Fruit fly (Drosophila melanogaster): ENCODE results near the gene CG5282.

CG5282 gene

DNA sequence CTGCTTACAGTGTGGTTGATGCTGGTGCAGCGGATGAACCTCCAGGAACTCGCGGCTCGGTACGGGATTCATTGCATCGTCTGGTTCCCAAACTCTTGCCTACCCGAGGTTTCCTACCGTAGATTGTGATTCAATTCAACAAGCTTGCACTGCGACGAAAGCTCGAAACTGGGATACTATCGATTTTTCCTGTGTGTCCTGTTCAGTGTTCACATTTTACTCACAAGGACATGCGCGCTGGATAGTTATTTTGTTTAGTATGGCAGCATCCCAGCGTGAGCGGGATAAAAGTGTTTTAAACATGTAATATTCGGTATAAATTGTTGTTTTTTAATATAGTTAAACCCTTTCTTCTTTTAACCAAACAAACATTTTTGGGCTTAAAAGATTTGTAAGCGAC is at the start of gene CG5282:
CG5282 (minus strand) TSS at position 184 of the 400 bp plus-strand sequence.
- no peak for TF ChIP-seq psq (optimal IDR thresholded peaks at IDR 0.05)
- no peak for TF ChIP-seq usp (GFP tag; optimal IDR thresholded peaks at IDR 0.05)
- TF ChIP-seq pan (optimal IDR thresholded peaks at IDR 0.05): no peak
- TF ChIP-seq EcR (GFP tag; optimal IDR thresholded peaks at IDR 0.05): no peak
- no peak for TF ChIP-seq Dll (optimal IDR thresholded peaks at IDR 0.05)
- TF ChIP-seq CG8478 (optimal IDR thresholded peaks at IDR 0.05): no peak

DNA sequence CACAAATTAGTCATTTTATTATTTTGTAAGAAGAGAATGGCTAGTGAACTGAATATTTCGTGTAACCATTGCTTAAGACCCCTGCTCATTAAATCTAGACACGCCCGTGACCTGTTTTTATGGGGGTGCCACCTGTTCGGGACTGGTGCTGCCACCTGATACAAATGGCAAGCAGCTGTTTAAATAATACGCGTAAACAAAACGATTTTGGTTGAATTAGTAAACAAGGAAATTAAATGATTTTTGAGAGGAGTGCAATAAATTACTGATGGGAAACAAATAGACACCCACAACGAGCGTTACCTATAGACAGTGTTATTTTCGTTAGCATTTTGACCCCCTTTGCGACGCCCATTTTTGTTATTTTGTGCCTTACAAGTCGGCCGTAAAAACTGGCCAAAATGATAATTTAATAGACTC is 48.9 kb upstream of the CG5282 start:
- no peak for TF ChIP-seq pan (optimal IDR thresholded peaks at IDR 0.05)

DNA sequence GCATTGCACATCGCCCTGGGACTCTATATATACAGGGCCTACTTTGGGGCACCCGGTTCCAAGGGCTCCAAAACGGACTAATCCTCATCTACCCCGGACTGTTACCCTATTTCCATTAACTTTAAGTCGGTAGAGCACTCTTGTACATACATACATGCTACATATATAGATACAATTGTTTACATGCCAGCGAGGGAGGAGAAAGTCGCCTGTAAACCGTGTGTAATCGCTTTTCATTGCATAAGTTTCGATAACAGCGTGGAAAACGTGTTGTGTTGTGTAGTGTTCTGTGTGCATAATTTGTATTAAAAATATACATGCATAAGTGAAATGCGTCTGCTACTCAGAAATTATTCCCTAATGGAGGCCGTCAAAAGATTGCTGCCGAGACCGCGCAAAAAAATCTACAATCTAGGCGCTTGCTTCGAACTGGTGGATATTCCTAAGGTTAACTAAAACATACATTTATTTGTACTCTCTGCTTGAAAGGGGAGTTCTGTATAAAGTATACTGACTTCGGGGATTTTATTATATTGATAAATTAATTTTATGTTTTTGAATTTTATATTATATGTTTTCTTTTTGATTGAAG is 48.4 kb upstream of the CG5282 start, which contains the start of gene isoQC:
isoQC (plus strand) TSS at position 270 of the 592 bp plus-strand sequence.
- TF ChIP-seq pan (optimal IDR thresholded peaks at IDR 0.05) (no peak), usp (GFP tag; optimal IDR thresholded peaks at IDR 0.05) (no peak), Dll (optimal IDR thresholded peaks at IDR 0.05) (no peak), EcR (GFP tag; optimal IDR thresholded peaks at IDR 0.05) (no peak), psq (optimal IDR thresholded peaks at IDR 0.05) (no peak), CG8478 (optimal IDR thresholded peaks at IDR 0.05) (no peak)

DNA sequence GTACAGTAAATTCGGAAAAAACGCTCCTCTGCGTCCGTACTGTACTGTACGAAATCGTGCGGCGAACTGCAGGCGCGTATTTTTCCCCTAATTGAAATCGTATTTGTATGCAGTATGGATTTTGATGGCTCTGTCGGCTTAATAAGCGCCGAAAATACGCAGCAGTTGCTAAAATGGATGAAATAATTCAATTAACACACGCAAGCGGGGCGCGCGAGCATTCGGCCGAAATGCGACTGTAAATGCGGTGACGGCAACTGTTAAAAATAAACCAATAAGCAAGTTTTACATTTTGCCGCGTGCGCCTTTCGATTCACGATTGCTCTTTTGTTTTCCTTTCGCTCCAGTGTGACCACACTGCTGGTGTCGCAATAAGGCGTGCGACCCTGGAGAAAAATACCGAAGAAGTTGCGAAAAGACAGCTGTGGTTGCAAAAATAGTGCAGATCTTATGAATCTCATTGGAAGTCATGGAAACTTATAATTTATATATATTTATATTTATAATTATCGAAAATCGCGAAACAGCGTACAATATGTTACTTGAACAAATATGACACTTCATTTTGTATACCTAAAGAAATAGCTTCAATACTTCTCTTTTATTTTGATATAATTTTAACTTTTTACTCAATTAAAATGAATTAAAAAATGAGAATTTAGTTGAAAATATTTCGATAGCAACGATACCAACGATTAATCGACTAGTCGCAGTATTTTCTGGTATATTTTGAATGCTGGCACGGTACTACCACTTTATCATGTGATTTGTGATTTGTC is 47.3 kb upstream of the CG5282 start, which contains the start of the genes CG32428 and CG5969:
CG32428 (minus strand) TSS at position 703 of the 779 bp plus-strand sequence.
CG5969 (plus strand) TSS at position 763 of the 779 bp plus-strand sequence.
- TF ChIP-seq pan (optimal IDR thresholded peaks at IDR 0.05) (no peak), CG8478 (optimal IDR thresholded peaks at IDR 0.05) (no peak), EcR (GFP tag; optimal IDR thresholded peaks at IDR 0.05) (no peak), psq (optimal IDR thresholded peaks at IDR 0.05) (no peak), Dll (optimal IDR thresholded peaks at IDR 0.05) (no peak), usp (GFP tag; optimal IDR thresholded peaks at IDR 0.05) (no peak)

DNA sequence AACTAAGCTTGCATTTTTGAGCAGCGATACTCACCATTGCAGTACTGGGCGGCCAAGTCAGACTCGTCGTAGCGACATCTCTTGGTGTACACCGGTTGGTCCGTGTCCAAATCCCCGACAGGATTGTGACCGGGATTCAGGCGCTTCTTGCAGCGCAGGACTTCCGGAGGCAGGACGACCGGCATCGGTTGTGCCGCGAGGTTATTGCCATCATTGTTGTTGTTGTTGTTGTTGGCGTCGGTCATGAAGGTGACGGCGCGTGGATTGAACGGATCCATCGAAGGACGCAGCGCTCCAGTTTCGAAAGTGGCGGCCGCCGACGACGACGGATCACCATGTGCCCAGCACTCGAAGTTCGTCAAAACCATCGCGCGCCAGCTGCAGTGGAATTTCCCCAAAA is 46.7 kb upstream of the CG5282 start:
- no peak for TF ChIP-seq psq (optimal IDR thresholded peaks at IDR 0.05)
- no peak for TF ChIP-seq EcR (GFP tag; optimal IDR thresholded peaks at IDR 0.05)
- TF ChIP-seq usp (GFP tag; optimal IDR thresholded peaks at IDR 0.05): no peak
- no peak for TF ChIP-seq Dll (optimal IDR thresholded peaks at IDR 0.05)
- no peak for TF ChIP-seq CG8478 (optimal IDR thresholded peaks at IDR 0.05)
- no peak for TF ChIP-seq pan (optimal IDR thresholded peaks at IDR 0.05)

DNA sequence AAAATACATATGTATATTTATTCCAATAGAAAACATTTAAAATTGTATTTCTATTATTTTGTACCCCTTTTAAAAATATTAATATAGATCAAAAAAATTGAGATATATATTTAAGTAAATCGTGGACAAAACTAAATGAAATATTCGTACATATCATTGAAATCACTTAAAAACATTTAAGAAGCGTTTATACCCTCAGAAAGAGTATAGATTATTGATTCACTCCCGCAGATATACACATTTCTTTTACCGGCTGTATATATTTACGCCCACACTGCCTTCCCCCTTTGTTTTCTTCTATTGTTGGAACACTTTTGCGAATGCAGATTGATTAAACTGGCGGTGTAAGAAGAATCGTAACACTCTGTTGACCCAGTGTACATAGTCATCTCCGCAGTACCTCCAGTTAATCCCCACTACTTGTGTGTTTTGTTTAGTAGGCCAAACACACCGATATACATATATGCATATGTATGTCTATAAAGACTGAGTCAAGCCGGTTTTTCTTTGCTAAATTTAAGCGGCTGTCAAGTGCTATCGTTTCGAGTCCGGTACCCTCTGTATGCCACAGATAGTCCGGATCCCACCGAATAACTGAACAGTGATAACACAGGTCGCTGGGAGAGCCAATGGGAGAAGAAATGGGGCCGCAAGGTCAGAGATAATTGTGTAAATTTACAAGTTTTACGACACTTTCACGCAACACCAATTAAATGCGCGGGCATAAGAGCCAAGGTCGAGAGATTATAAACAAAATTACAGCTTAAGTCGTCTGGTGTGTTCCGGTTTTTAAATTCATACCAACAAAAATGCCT is 45.8 kb upstream of the CG5282 start:
- TF ChIP-seq pan (optimal IDR thresholded peaks at IDR 0.05) (no peak), Dll (optimal IDR thresholded peaks at IDR 0.05) (no peak), CG8478 (optimal IDR thresholded peaks at IDR 0.05) (no peak), psq (optimal IDR thresholded peaks at IDR 0.05) (no peak), EcR (GFP tag; optimal IDR thresholded peaks at IDR 0.05) (no peak), usp (GFP tag; optimal IDR thresholded peaks at IDR 0.05) (no peak)

DNA sequence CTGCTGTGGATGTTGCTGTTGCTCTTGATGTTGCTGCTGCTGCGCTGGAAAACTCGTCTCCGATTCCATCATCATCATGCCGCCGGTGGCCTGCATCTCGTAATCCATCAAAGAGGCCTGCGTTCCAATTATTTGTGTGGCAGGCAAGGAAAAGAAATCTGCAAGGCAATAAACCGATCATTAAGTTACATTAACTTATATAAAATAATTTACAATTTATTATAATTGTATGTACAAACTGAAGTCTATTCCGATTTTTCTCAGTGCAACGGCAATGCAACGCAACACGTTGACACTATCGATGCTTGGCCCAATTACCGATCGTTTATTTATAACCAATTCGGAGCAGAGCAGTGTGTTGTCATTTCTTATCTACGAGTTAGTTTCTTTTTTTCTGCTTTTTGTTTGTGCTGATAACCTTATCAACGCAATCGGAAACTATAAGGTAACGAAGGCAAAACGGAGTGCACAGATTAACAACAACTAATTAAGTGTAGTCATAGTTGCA is 45.2 kb upstream of the CG5282 start:
- no peak for TF ChIP-seq CG8478 (optimal IDR thresholded peaks at IDR 0.05)
- no peak for TF ChIP-seq Dll (optimal IDR thresholded peaks at IDR 0.05)
- no peak for TF ChIP-seq EcR (GFP tag; optimal IDR thresholded peaks at IDR 0.05)
- TF ChIP-seq psq (optimal IDR thresholded peaks at IDR 0.05): no peak
- TF ChIP-seq usp (GFP tag; optimal IDR thresholded peaks at IDR 0.05): no peak
- no peak for TF ChIP-seq pan (optimal IDR thresholded peaks at IDR 0.05)

DNA sequence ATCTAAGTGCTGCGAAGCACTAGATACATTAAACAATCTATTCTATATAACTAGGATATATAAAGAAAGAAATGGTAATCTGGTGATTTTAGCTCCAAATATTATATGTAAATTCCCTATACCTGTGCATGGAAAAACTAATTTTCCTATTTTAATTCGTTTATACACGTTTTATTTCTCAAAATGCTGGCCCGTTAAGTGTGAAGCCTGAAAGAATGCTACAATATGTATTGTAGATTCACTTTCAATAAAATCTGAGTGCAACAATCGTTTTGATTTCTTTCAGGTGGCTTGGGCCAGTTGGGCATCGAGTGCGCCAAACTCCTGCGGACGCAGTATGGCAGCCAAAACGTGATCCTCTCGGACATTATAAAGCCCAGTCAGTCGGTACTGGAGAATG is 41.6 kb upstream of the CG5282 start:
- TF ChIP-seq psq (optimal IDR thresholded peaks at IDR 0.05) (no peak), pan (optimal IDR thresholded peaks at IDR 0.05) (no peak)

DNA sequence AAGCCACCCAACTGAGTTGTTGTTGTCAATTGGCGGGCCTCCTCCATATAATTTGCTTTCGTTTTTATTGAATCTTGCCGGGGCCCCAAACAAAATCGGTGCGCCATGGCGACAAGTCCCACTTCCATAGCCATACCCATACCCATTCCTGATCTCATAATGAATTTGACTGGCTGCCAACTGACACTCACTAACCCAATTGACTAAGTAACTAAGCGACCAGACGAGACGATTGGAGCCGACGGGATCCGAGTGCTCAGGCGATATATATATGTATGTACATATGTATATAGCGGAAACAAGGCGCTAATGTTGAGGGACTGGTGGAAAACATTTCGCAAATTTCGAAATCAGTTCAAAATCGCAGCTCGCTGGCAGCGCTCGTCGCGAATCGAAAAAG is 40.7 kb upstream of the CG5282 start, which contains the start of gene Tdh:
Tdh (plus strand) TSS at position 346 of the 400 bp plus-strand sequence.
- TF ChIP-seq pan (optimal IDR thresholded peaks at IDR 0.05) (no peak), psq (optimal IDR thresholded peaks at IDR 0.05) (no peak), Dll (optimal IDR thresholded peaks at IDR 0.05) (no peak), EcR (GFP tag; optimal IDR thresholded peaks at IDR 0.05) (no peak), CG8478 (optimal IDR thresholded peaks at IDR 0.05) (no peak), usp (GFP tag; optimal IDR thresholded peaks at IDR 0.05) (no peak)

DNA sequence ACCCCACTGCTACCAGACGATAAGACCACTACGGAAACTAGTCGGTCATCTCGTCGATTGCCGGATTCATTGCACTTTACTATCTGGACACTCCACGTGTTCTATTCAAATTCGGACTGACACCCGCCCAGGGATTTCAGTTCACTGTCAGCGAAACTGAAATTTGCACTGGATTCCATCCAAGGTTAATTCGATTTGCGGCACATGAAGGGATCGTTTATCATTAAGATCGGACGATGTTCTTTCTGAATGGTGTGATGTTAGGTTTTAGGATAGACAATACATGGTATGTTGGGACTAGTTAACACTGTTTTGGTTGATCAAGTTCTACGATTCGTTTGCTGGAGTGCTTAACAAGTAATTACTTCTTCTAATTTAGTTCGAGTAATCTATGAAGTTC is 40.1 kb upstream of the CG5282 start, which contains the start of gene CG42764:
CG42764 (minus strand) TSS at position 101 of the 400 bp plus-strand sequence.
- TF ChIP-seq CG8478 (optimal IDR thresholded peaks at IDR 0.05): no peak
- TF ChIP-seq psq (optimal IDR thresholded peaks at IDR 0.05): no peak
- TF ChIP-seq usp (GFP tag; optimal IDR thresholded peaks at IDR 0.05): no peak
- no peak for TF ChIP-seq pan (optimal IDR thresholded peaks at IDR 0.05)
- TF ChIP-seq Dll (optimal IDR thresholded peaks at IDR 0.05): no peak
- TF ChIP-seq EcR (GFP tag; optimal IDR thresholded peaks at IDR 0.05): no peak

DNA sequence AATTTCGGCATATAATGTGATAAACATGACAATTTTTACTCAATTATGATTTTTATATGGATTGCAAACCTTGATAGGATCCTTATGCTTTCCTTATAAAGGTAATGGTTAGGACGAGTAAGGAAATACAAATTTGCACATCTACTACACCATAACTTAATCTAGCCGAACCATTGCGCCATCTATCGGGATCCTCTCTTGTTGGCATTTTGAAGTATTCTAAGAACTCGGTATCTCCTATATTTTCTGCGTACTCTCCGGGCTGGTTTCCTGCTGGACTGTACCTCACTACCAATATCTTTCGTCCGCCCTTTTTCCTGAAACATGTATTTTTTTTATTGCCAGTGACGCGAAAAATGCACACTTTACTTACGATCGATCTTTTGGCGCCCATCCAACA is 38.8 kb upstream of the CG5282 start, which contains the start of gene atk:
atk (minus strand) TSS at position 186 of the 400 bp plus-strand sequence.
- no peak for TF ChIP-seq pan (optimal IDR thresholded peaks at IDR 0.05)
- no peak for TF ChIP-seq Dll (optimal IDR thresholded peaks at IDR 0.05)
- no peak for TF ChIP-seq CG8478 (optimal IDR thresholded peaks at IDR 0.05)
- no peak for TF ChIP-seq EcR (GFP tag; optimal IDR thresholded peaks at IDR 0.05)
- no peak for TF ChIP-seq psq (optimal IDR thresholded peaks at IDR 0.05)
- no peak for TF ChIP-seq usp (GFP tag; optimal IDR thresholded peaks at IDR 0.05)
